Worm (Caenorhabditis elegans) whole organism, L1 larva: ENCODE measurements around the gene AC3.12.

Experiments
- C04F5.9 ChIP-seq: sonication (generic microtip); optimal IDR thresholded peaks from 2 replicates; lab custom pipeline; 2016; ENCODE audit warnings: missing genetic modification characterization, missing compliant biosample characterization
- C16A3.4 ChIP-seq: fragments of 150-350 bp; optimal IDR thresholded peaks from 2 replicates; lab custom pipeline; 2014; ENCODE audit warnings: missing biosample characterization, missing genetic modification characterization
- C34B4.2 ChIP-seq: sonication (generic microtip); optimal IDR thresholded peaks from 2 replicates; lab custom pipeline; 2017; ENCODE audit warnings: mild to moderate bottlenecking, missing genetic modification characterization, missing compliant biosample characterization
- F16B12.6 ChIP-seq: fragments of 150-350 bp; optimal IDR thresholded peaks from 2 replicates; lab custom pipeline; 2014; ENCODE audit warnings: missing biosample characterization, missing genetic modification characterization
- ama-1 ChIP-seq: fragments of 150-350 bp; optimal IDR thresholded peaks from 2 replicates; lab custom pipeline; 2014
- ceh-63 ChIP-seq: fragments of 200-800 bp; sonication (Bioruptor generic); optimal IDR thresholded peaks from 2 replicates; lab custom pipeline; 2018; ENCODE audit warnings: mild to moderate bottlenecking, missing genetic modification characterization, missing compliant biosample characterization
- ceh-82 ChIP-seq, 3 experiments: fragments of 150-350 bp in 1 of 3; sonication (generic microtip) in 2 of 3; optimal IDR thresholded peaks; 2 replicates each; lab custom pipeline; 2014 to 2017; ENCODE audit warnings: missing biosample characterization in 3 of 3, missing genetic modification characterization in 3 of 3
- ceh-88 ChIP-seq: fragments of 200-800 bp; sonication (Bioruptor generic); IDR thresholded peaks from 2 replicates; pipeline ENCODE4 v1.3.6; 2022; ENCODE audit warnings: missing genetic modification characterization, missing compliant biosample characterization
- efl-1 ChIP-seq, 4 experiments: fragments of 150-350 bp; optimal IDR thresholded peaks in 3 of 4; peaks in 1 of 4; 1 replicate in 1 of 4; 2 replicates in 3 of 4; lab custom pipeline; 2014; ENCODE audit warnings: missing biosample characterization in 2 of 4, missing genetic modification characterization in 2 of 4, missing genetic modification reagents in 2 of 4
- efl-3 ChIP-seq: fragments of 200-800 bp; sonication (Bioruptor generic); optimal IDR thresholded peaks from 2 replicates; lab custom pipeline; 2018; ENCODE audit warnings: mild to moderate bottlenecking, missing genetic modification characterization, missing compliant biosample characterization
- egl-13 ChIP-seq: sonication (generic microtip); optimal IDR thresholded peaks from 2 replicates; lab custom pipeline; 2016; ENCODE audit warnings: missing genotype, missing genetic modification reagents, missing genetic modification characterization, missing compliant biosample characterization
- elt-3 ChIP-seq, 6 experiments: fragments of 150-350 bp in 1 of 6; sonication (generic microtip); optimal IDR thresholded peaks; 2 replicates each; lab custom pipeline; 2017 to 2018; ENCODE audit warnings: missing biosample characterization in 6 of 6, missing genetic modification characterization in 6 of 6, inconsistent platforms in 1 of 6
- ets-5 ChIP-seq: fragments of 200-800 bp; sonication (Bioruptor generic); IDR thresholded peaks from 2 replicates; pipeline ENCODE4 v1.3.6; 2022; ENCODE audit warnings: missing genetic modification characterization, missing compliant biosample characterization
- fkh-10 ChIP-seq: sonication (generic microtip); optimal IDR thresholded peaks from 2 replicates; lab custom pipeline; 2017; ENCODE audit warnings: missing biosample characterization, missing genetic modification reagents, missing genetic modification characterization
- fkh-4 ChIP-seq: sonication (generic microtip); optimal IDR thresholded peaks from 2 replicates; lab custom pipeline; 2016; ENCODE audit warnings: missing compliant biosample characterization, missing genetic modification characterization, borderline replicate concordance
- fkh-8 ChIP-seq: sonication (generic microtip); optimal IDR thresholded peaks from 2 replicates; lab custom pipeline; 2016; ENCODE audit warnings: mild to moderate bottlenecking, missing genetic modification characterization, missing compliant biosample characterization
- hlh-17 ChIP-seq: fragments of 200-800 bp; sonication (Bioruptor generic); optimal IDR thresholded peaks from 2 replicates; lab custom pipeline; 2018; ENCODE audit warnings: missing genetic modification characterization, mild to moderate bottlenecking, missing compliant biosample characterization, moderate library complexity, borderline replicate concordance
- hpl-2 ChIP-seq: fragments of 150-350 bp; optimal IDR thresholded peaks from 2 replicates; lab custom pipeline; 2014; ENCODE audit warnings: missing biosample characterization, missing genetic modification reagents, missing genetic modification characterization
- jun-1 ChIP-seq: fragments of 150-350 bp; optimal IDR thresholded peaks from 2 replicates; lab custom pipeline; 2014; ENCODE audit warnings: missing biosample characterization, missing genetic modification reagents, missing genetic modification characterization
- lin-14 ChIP-seq: fragments of 200-800 bp; sonication (Bioruptor generic); optimal IDR thresholded peaks from 2 replicates; lab custom pipeline; 2018; ENCODE audit warnings: mild to moderate bottlenecking, missing genetic modification characterization, moderate library complexity, missing compliant biosample characterization
- lin-35 ChIP-seq, 2 experiments: fragments of 150-350 bp; optimal IDR thresholded peaks; 2 replicates each; lab custom pipeline; 2014; ENCODE audit warnings: missing biosample characterization in 2 of 2, missing genetic modification characterization in 2 of 2, missing genetic modification reagents in 2 of 2
- lir-3 ChIP-seq: sonication (generic microtip); optimal IDR thresholded peaks from 2 replicates; lab custom pipeline; 2016; ENCODE audit warnings: mild to moderate bottlenecking, missing genetic modification characterization, moderate library complexity, missing compliant biosample characterization; ENCODE audit not compliant: poor library complexity
- lsy-2 ChIP-seq, 2 experiments: fragments of 150-350 bp; optimal IDR thresholded peaks; 2 replicates each; lab custom pipeline; 2014; ENCODE audit warnings: missing biosample characterization in 2 of 2, missing genetic modification characterization in 2 of 2
- mdl-1 ChIP-seq, 2 experiments: fragments of 150-350 bp; optimal IDR thresholded peaks; 2 replicates each; lab custom pipeline; 2014 to 2017; ENCODE audit warnings: missing biosample characterization in 2 of 2, missing genetic modification characterization in 2 of 2, inconsistent platforms in 1 of 2
- mef-2 ChIP-seq: fragments of 150-350 bp; optimal IDR thresholded peaks from 2 replicates; lab custom pipeline; 2014; ENCODE audit warnings: missing biosample characterization, missing genetic modification characterization
- nhr-12 ChIP-seq: sonication (generic microtip); optimal IDR thresholded peaks from 2 replicates; lab custom pipeline; 2017; ENCODE audit warnings: missing biosample characterization, missing genetic modification characterization
- nhr-19 ChIP-seq: fragments of 200-800 bp; sonication (Bioruptor generic); conservative IDR thresholded peaks from 2 replicates; pipeline ENCODE4 v1.3.6; 2022; ENCODE audit warnings: missing genetic modification characterization, missing compliant biosample characterization
- nhr-237 ChIP-seq: fragments of 150-350 bp; optimal IDR thresholded peaks from 2 replicates; lab custom pipeline; 2014; ENCODE audit warnings: missing biosample characterization, missing genetic modification characterization
- nhr-28 ChIP-seq: fragments of 150-350 bp; optimal IDR thresholded peaks from 2 replicates; lab custom pipeline; 2014; ENCODE audit warnings: missing biosample characterization, missing genetic modification characterization
- nhr-47 ChIP-seq: sonication (generic microtip); optimal IDR thresholded peaks from 2 replicates; lab custom pipeline; 2016; ENCODE audit warnings: mild to moderate bottlenecking, missing genetic modification characterization, moderate library complexity, missing compliant biosample characterization
- nhr-71 ChIP-seq: sonication (generic microtip); optimal IDR thresholded peaks from 2 replicates; lab custom pipeline; 2016; ENCODE audit warnings: mild to moderate bottlenecking, missing genetic modification characterization, moderate library complexity, missing compliant biosample characterization
- nhr-77 ChIP-seq: fragments of 150-350 bp; optimal IDR thresholded peaks from 2 replicates; lab custom pipeline; 2014; ENCODE audit warnings: missing biosample characterization, missing genetic modification characterization
- nhr-84 ChIP-seq: sonication (generic microtip); optimal IDR thresholded peaks from 2 replicates; lab custom pipeline; 2017; ENCODE audit warnings: missing biosample characterization, missing genetic modification characterization
- rnt-1 ChIP-seq: sonication (generic microtip); optimal IDR thresholded peaks from 2 replicates; lab custom pipeline; 2016; ENCODE audit warnings: mild to moderate bottlenecking, missing genetic modification characterization, moderate library complexity, missing compliant biosample characterization
- snpc-4 ChIP-seq: fragments of 150-350 bp; optimal IDR thresholded peaks from 2 replicates; lab custom pipeline; 2014; ENCODE audit warnings: missing biosample characterization, missing genetic modification characterization
- sox-4 ChIP-seq: sonication (generic microtip); optimal IDR thresholded peaks from 2 replicates; lab custom pipeline; 2016; ENCODE audit warnings: missing genetic modification characterization, missing compliant biosample characterization
- sup-37 ChIP-seq: fragments of 200-800 bp; sonication (Bioruptor generic); optimal IDR thresholded peaks from 2 replicates; lab custom pipeline; 2018; ENCODE audit warnings: mild to moderate bottlenecking, missing genetic modification characterization, missing compliant biosample characterization
- swsn-7 ChIP-seq: sonication (generic microtip); optimal IDR thresholded peaks from 2 replicates; lab custom pipeline; 2016; ENCODE audit warnings: missing genetic modification characterization, missing compliant biosample characterization
- tlp-1 ChIP-seq: fragments of 150-350 bp; optimal IDR thresholded peaks from 2 replicates; lab custom pipeline; 2014; ENCODE audit warnings: missing biosample characterization, missing genetic modification characterization
- unc-98 ChIP-seq: fragments of 200-800 bp; sonication (Bioruptor generic); IDR thresholded peaks from 2 replicates; pipeline ENCODE4 v1.3.6; 2022; ENCODE audit warnings: missing genetic modification characterization, missing compliant biosample characterization
- xbp-1 ChIP-seq: sonication (generic microtip); optimal IDR thresholded peaks from 2 replicates; lab custom pipeline; 2016; ENCODE audit warnings: missing genetic modification characterization, missing compliant biosample characterization
- ztf-11 ChIP-seq, 2 experiments: sonication (generic microtip); optimal IDR thresholded peaks; 2 replicates each; lab custom pipeline; 2016 to 2017; ENCODE audit warnings: missing genetic modification characterization in 2 of 2, missing biosample characterization in 1 of 2, missing compliant biosample characterization in 1 of 2

AC3.12 gene

ce11 chrV:10410030-10410713 is 31.0 kb upstream of the AC3.12 start, which contains the start of gene F15H10.12:
Gene F15H10.12, minus strand, starts transcription at chrV:10410080.
- TF ChIP-seq jun-1 (tag; lab: Kevin White, UChicago) (no peak), ceh-82 (tag; optimal IDR thresholded peaks at IDR 0.05; lab: Kevin White, UChicago) (no peak), fkh-10 (no peak), nhr-19 (GFP tag; lab: Robert Waterston, UW) (no peak), hlh-17 (GFP tag; lab: Kevin White, UChicago) (no peak), ztf-11 (tag; optimal IDR thresholded peaks at IDR 0.05; lab: Kevin White, UChicago) (no peak), C34B4.2 (tag; lab: Kevin White, UChicago) (no peak), nhr-12 (tag; lab: Kevin White, UChicago) (no peak), snpc-4 (tag; lab: Kevin White, UChicago) (no peak), C16A3.4 (no peak), nhr-71 (tag; lab: Kevin White, UChicago) (no peak), ama-1 (lab: Kevin White, UChicago) (no peak), xbp-1 (no peak), egl-13 (tag; lab: Kevin White, UChicago) (no peak), unc-98 (GFP tag; lab: Robert Waterston, UW) (no peak), ceh-88 (GFP tag; lab: Robert Waterston, UW) (no peak), ets-5 (GFP tag; lab: Robert Waterston, UW) (no peak), fkh-8 (tag; lab: Kevin White, UChicago) (no peak)

ce11 chrV:10406313-10406712 is 27.1 kb upstream of the AC3.12 start, which contains the start of gene F15H10.7:
Gene F15H10.7, minus strand, starts transcription at chrV:10406413.
- TF ChIP-seq nhr-237 (no peak), mef-2 (tag; lab: Kevin White, UChicago) (no peak), fkh-4 (no peak), nhr-28 (tag; lab: Kevin White, UChicago) (no peak), rnt-1 (tag; lab: Kevin White, UChicago) (no peak), sox-4 (no peak), C04F5.9 (tag; lab: Kevin White, UChicago) (no peak), nhr-84 (no peak), efl-1 (optimal IDR thresholded peaks at IDR 0.05; lab: Kevin White, UChicago) (no peak), efl-1 (GFP tag; optimal IDR thresholded peaks at IDR 0.05 in 1 of 2; lab: Kevin White, UChicago) (no peak), hpl-2 (GFP tag; lab: Kevin White, UChicago) (no peak), lin-14 (GFP tag; lab: Kevin White, UChicago) (no peak), tlp-1 (no peak), sup-37 (GFP tag; lab: Kevin White, UChicago) (no peak), nhr-77 (tag; lab: Kevin White, UChicago) (no peak), elt-3 (tag; optimal IDR thresholded peaks at IDR 0.05; lab: Kevin White, UChicago) (no peak), lin-35 (GFP tag; optimal IDR thresholded peaks at IDR 0.05; lab: Kevin White, UChicago) (no peak), swsn-7 (no peak)

- TF ChIP-seq nhr-12 (tag; lab: Kevin White, UChicago): no peak
- no peak for TF ChIP-seq hlh-17 (GFP tag; lab: Kevin White, UChicago)
- TF ChIP-seq lir-3 (tag; lab: Kevin White, UChicago): no peak
- no peak for TF ChIP-seq lin-35 (GFP tag; optimal IDR thresholded peaks at IDR 0.05; lab: Kevin White, UChicago)
- TF ChIP-seq efl-3 (GFP tag; lab: Kevin White, UChicago): no peak
- no peak for TF ChIP-seq lin-14 (GFP tag; lab: Kevin White, UChicago)
- TF ChIP-seq F16B12.6: no peak
- TF ChIP-seq ceh-63: no peak
- TF ChIP-seq mdl-1 (tag; optimal IDR thresholded peaks at IDR 0.05; lab: Kevin White, UChicago): no peak
- TF ChIP-seq nhr-47 (tag; lab: Kevin White, UChicago): no peak
- TF ChIP-seq elt-3 (tag; optimal IDR thresholded peaks at IDR 0.05; lab: Kevin White, UChicago): no peak
- TF ChIP-seq ets-5 (GFP tag; lab: Robert Waterston, UW): no peak
- no peak for TF ChIP-seq jun-1 (tag; lab: Kevin White, UChicago)
- TF ChIP-seq fkh-8 (tag; lab: Kevin White, UChicago): no peak
- no peak for TF ChIP-seq lsy-2 (tag; optimal IDR thresholded peaks at IDR 0.05; lab: Kevin White, UChicago)
Observed at ce11 chrV:10404701-10405100, 25.5 kb upstream of the AC3.12 start.
